Fruit fly (Drosophila melanogaster): ENCODE measurements around the gene CG9135.

The CG9135 gene

dm6 chr2L:6045972-6046718 lies 4.5 kb upstream of the CG9135 start, which contains the start of gene Pfas (continued):
- no peak for TF ChIP-seq CG7963 (GFP tag; IDR thresholded peaks at IDR 0.05; ENCODE audit: partially characterized antibody)
- TF ChIP-seq CG13894 (tag; optimal IDR thresholded peaks at IDR 0.05), result peak; percentile 58
- peak; percentile 15 for TF ChIP-seq oc (tag; optimal IDR thresholded peaks at IDR 0.05)
- no peak for TF ChIP-seq CG8388 (GFP tag; optimal IDR thresholded peaks at IDR 0.05)
- TF ChIP-seq CG1792 (GFP tag; optimal IDR thresholded peaks at IDR 0.05), result peak; percentile 57
- TF ChIP-seq CG4404 (GFP tag; IDR thresholded peaks at IDR 0.05), result no peak
- no peak for TF ChIP-seq salm (tag; optimal IDR thresholded peaks at IDR 0.05)
- no peak for TF ChIP-seq CG8290 (GFP tag; optimal IDR thresholded peaks at IDR 0.05)
- TF ChIP-seq CG8290 (tag; optimal IDR thresholded peaks at IDR 0.05), result peak in 1 of 2 experiments; percentile 89
- peak; percentile 37 for TF ChIP-seq CG8944 (GFP tag; optimal IDR thresholded peaks at IDR 0.05)
- peak; percentile 96 for TF ChIP-seq Med (GFP tag)
- TF ChIP-seq TFAM (GFP tag; optimal IDR thresholded peaks at IDR 0.05), result no peak
- TF ChIP-seq CG6791 (GFP tag; IDR thresholded peaks at IDR 0.05; ENCODE audit: partially characterized antibody), result no peak
- no peak for TF ChIP-seq chinmo (GFP tag; IDR thresholded peaks at IDR 0.05; ENCODE audit: partially characterized antibody)
- TF ChIP-seq Camta (GFP tag; optimal IDR thresholded peaks at IDR 0.05), result peak; percentile 52
- TF ChIP-seq CG17802 (tag; optimal IDR thresholded peaks at IDR 0.05), result no peak
- no peak for TF ChIP-seq ssp (GFP tag; IDR thresholded peaks at IDR 0.05)
- TF ChIP-seq CG8359 (GFP tag; optimal IDR thresholded peaks at IDR 0.05; ENCODE audit: borderline replicate concordance), result no peak
- peak; percentile 73 for TF ChIP-seq CG3281 (GFP tag; optimal IDR thresholded peaks at IDR 0.05)
- no peak for TF ChIP-seq gsb-n (tag; optimal IDR thresholded peaks at IDR 0.05)
- no peak for TF ChIP-seq wor (GFP tag; IDR thresholded peaks at IDR 0.05)
- peak; percentile 21 for TF ChIP-seq phol (tag; optimal IDR thresholded peaks at IDR 0.05)
- no peak for TF ChIP-seq h (optimal IDR thresholded peaks at IDR 0.05)
- no peak for TF ChIP-seq CG11093 (GFP tag; IDR thresholded peaks at IDR 0.05)
- TF ChIP-seq CG14860 (GFP tag; IDR thresholded peaks at IDR 0.05; ENCODE audit: partially characterized antibody), result no peak
- TF ChIP-seq H2.0 (GFP tag; IDR thresholded peaks at IDR 0.05), result no peak
- TF ChIP-seq CG15073 (GFP tag; optimal IDR thresholded peaks at IDR 0.05), result no peak
- peak; percentile 67 for TF ChIP-seq mam (GFP tag; optimal IDR thresholded peaks at IDR 0.05)
- TF ChIP-seq sqz (GFP tag; optimal IDR thresholded peaks at IDR 0.05), result no peak
- TF ChIP-seq sob (GFP tag; IDR thresholded peaks at IDR 0.05), result peak; percentile 62; the same call in 1 of the 2 replicates
- TF ChIP-seq Hr39 (optimal IDR thresholded peaks at IDR 0.05), result no peak
- TF ChIP-seq CG11723 (GFP tag; optimal IDR thresholded peaks at IDR 0.05), result no peak
- no peak for TF ChIP-seq CG3838 (GFP tag; optimal IDR thresholded peaks at IDR 0.05)
- TF ChIP-seq fd102C (GFP tag; optimal IDR thresholded peaks at IDR 0.05), result no peak
- TF ChIP-seq aop (GFP tag; IDR thresholded peaks at IDR 0.05), result no peak
- TF ChIP-seq cad (GFP tag; optimal IDR thresholded peaks at IDR 0.05), result no peak
- TF ChIP-seq CG12236 (GFP tag; optimal IDR thresholded peaks at IDR 0.05), result no peak
- TF ChIP-seq CG42726 (GFP tag; IDR thresholded peaks at IDR 0.05; ENCODE audit: partially characterized antibody), result no peak
- TF ChIP-seq lab (GFP tag; optimal IDR thresholded peaks at IDR 0.05), result peak; percentile 83
- TF ChIP-seq CG32772 (GFP tag; IDR thresholded peaks at IDR 0.05), result no peak
- TF ChIP-seq grau (tag; optimal IDR thresholded peaks at IDR 0.05), result peak; percentile 63
- TF ChIP-seq Vsx1 (GFP tag; optimal IDR thresholded peaks at IDR 0.05), result no peak
- no peak for TF ChIP-seq ro (GFP tag; IDR thresholded peaks at IDR 0.05)
- TF ChIP-seq ato (GFP tag; IDR thresholded peaks at IDR 0.05; ENCODE audit: partially characterized antibody), result no peak
- peak; percentile 50 for TF ChIP-seq Side (GFP tag; optimal IDR thresholded peaks at IDR 0.05)
- no peak for TF ChIP-seq Elba2 (GFP tag; optimal IDR thresholded peaks at IDR 0.05)
- TF ChIP-seq CG15601 (tag; optimal IDR thresholded peaks at IDR 0.05), result peak; percentile 52
- TF ChIP-seq CG14441 (GFP tag; IDR thresholded peaks at IDR 0.05), result no peak
- 0 out of 2 replicates have a peak, but pooled peaks have one; percentile 13 for TF ChIP-seq CG17328 (GFP tag; IDR thresholded peaks at IDR 0.05)
- TF ChIP-seq lola (GFP tag; optimal IDR thresholded peaks at IDR 0.05), result no peak
